Fruit fly (Drosophila melanogaster) whole organism, wandering third instar larva: Measurements from ENCODE around the gene CG6287.

Experiments used
- CG9705 ChIP-seq: fragments of 200-800 bp; sonication (Bioruptor generic); optimal IDR thresholded peaks from 2 replicates; lab custom pipeline; 2018; ENCODE audit warnings: missing biosample characterization, mild to moderate bottlenecking, missing genetic modification characterization
- Hr78 ChIP-seq: fragments of >200 bp; optimal IDR thresholded peaks from 2 replicates; lab custom pipeline; 2017; ENCODE audit warnings: missing biosample characterization, missing genetic modification characterization
- Jra ChIP-seq: sonication (Bioruptor generic); optimal IDR thresholded peaks from 2 replicates; lab custom pipeline; 2016; ENCODE audit warnings: missing biosample characterization, missing genetic modification characterization
- Mio ChIP-seq: sonication (Bioruptor generic); optimal IDR thresholded peaks from 2 replicates; lab custom pipeline; 2016; ENCODE audit warnings: missing biosample characterization, missing genetic modification characterization
- Vsx2 ChIP-seq: fragments of 200-300, 225-300 bp; sonication (Bioruptor generic); optimal IDR thresholded peaks from 2 replicates; lab custom pipeline; 2018; ENCODE audit warnings: missing biosample characterization, missing genetic modification characterization; ENCODE audit not compliant: partially characterized antibody
- br ChIP-seq: fragments of 200-800 bp; sonication (Bioruptor generic); optimal IDR thresholded peaks from 2 replicates; lab custom pipeline; 2016; ENCODE audit warnings: missing biosample characterization, missing genetic modification characterization
- dmrt93B ChIP-seq: fragments of 200-800 bp; sonication (Bioruptor generic); optimal IDR thresholded peaks from 2 replicates; lab custom pipeline; 2018; ENCODE audit warnings: missing biosample characterization, mild to moderate bottlenecking, missing genetic modification characterization
- h ChIP-seq: fragments of 200-800 bp; sonication (Bioruptor generic); optimal IDR thresholded peaks from 3 replicates; lab custom pipeline; 2016; ENCODE audit warnings: missing biosample characterization, mild to moderate bottlenecking, missing genetic modification characterization
- lola ChIP-seq: fragments of >200 bp; optimal IDR thresholded peaks from 2 replicates; lab custom pipeline; 2017; ENCODE audit warnings: missing biosample characterization, missing genetic modification characterization
- woc ChIP-seq: sonication (Bioruptor generic); optimal IDR thresholded peaks from 2 replicates; lab custom pipeline; 2016; ENCODE audit warnings: missing biosample characterization, mild to moderate bottlenecking, missing genetic modification characterization

dm6 chr2L:11167997-11168396 lies 12.5 kb upstream of the CG6287 start:
- TF ChIP-seq br (GFP tag; lab: Kevin White, UChicago), result no peak
- TF ChIP-seq Mio (GFP tag; lab: Kevin White, UChicago), result no peak
- TF ChIP-seq lola (GFP tag; lab: Kevin White, UChicago), result no peak
- no peak for TF ChIP-seq h
- no peak for TF ChIP-seq Hr78 (GFP tag; lab: Kevin White, UChicago)
- TF ChIP-seq woc (GFP tag; lab: Kevin White, UChicago), result no peak
- TF ChIP-seq Vsx2 (GFP tag; lab: Kevin White, UChicago), result no peak
- TF ChIP-seq dmrt93B (GFP tag; lab: Kevin White, UChicago), result no peak
- TF ChIP-seq CG9705 (GFP tag; lab: Kevin White, UChicago), result no peak
- TF ChIP-seq Jra (GFP tag; lab: Kevin White, UChicago), result no peak
